Worm (Caenorhabditis elegans) whole organism, L3 larva: Measurements from ENCODE around the gene Y67H2A.10.

ENCODE experiments used
- ceh-82 ChIP-seq: fragments of 150-350 bp; optimal IDR thresholded peaks from 2 replicates; lab custom pipeline; 2014; ENCODE audit warnings: missing biosample characterization, missing genetic modification characterization
- elt-3 ChIP-seq, 3 experiments: fragments of 150-350 bp in 1 of 3; sonication (generic microtip) in 2 of 3; optimal IDR thresholded peaks; 2 replicates in 2 of 3; 4 replicates in 1 of 3; lab custom pipeline; 2014 to 2017; ENCODE audit warnings: missing biosample characterization in 3 of 3, missing genetic modification characterization in 3 of 3
- eor-1 ChIP-seq, 2 experiments: fragments of 150-350 bp; optimal IDR thresholded peaks; 2 replicates each; lab custom pipeline; 2014 to 2018; ENCODE audit warnings: missing biosample characterization in 2 of 2, missing genetic modification characterization in 2 of 2
- mdl-1 ChIP-seq: fragments of 150-350 bp; optimal IDR thresholded peaks from 2 replicates; lab custom pipeline; 2014; ENCODE audit warnings: missing biosample characterization, missing genetic modification characterization
- nhr-237 ChIP-seq: fragments of 150-350 bp; optimal IDR thresholded peaks from 2 replicates; lab custom pipeline; 2014; ENCODE audit warnings: missing biosample characterization, missing genetic modification characterization
- nhr-28 ChIP-seq: fragments of 150-350 bp; optimal IDR thresholded peaks from 2 replicates; lab custom pipeline; 2014; ENCODE audit warnings: missing biosample characterization, missing genetic modification characterization
- nhr-76 ChIP-seq: fragments of 150-350 bp; sonication (generic microtip); optimal IDR thresholded peaks from 5 replicates; lab custom pipeline; 2014; ENCODE audit warnings: missing biosample characterization, missing genetic modification characterization
- pha-4 ChIP-seq: fragments of 150-350 bp; optimal IDR thresholded peaks from 2 replicates; lab custom pipeline; 2014; ENCODE audit warnings: missing biosample characterization, missing genetic modification reagents, missing genetic modification characterization
- pqm-1 ChIP-seq: fragments of 150-350 bp; optimal IDR thresholded peaks from 2 replicates; lab custom pipeline; 2017; ENCODE audit warnings: missing biosample characterization, missing genetic modification characterization, inconsistent platforms
- skn-1 ChIP-seq: fragments of 150-350 bp; optimal IDR thresholded peaks from 2 replicates; lab custom pipeline; 2014; ENCODE audit warnings: missing biosample characterization, missing genetic modification characterization
- snpc-4 ChIP-seq: fragments of 150-350 bp; optimal IDR thresholded peaks from 2 replicates; lab custom pipeline; 2014; ENCODE audit warnings: missing biosample characterization, missing genetic modification characterization
- unc-39 ChIP-seq: sonication (generic microtip); optimal IDR thresholded peaks from 4 replicates; lab custom pipeline; 2017; ENCODE audit warnings: missing biosample characterization, missing genetic modification characterization

DNA sequence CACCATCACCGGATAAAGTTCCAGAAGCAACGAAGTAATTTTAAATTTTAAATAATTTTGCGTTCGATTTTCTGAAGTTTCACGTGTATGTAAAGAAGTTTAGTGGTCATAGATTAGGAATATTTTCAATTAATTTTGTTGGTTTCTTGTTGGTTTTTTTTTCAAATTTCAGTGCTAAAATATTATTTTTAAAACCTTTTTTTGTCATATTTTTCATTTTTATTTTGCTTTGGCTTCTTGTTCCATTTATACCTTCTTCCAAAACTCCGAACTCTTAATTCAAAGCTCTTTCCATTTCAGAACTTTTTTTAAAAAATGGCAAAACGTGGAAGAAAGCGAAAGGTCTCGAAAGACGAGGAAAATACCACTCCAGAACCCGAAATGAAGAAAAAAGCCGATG, 42.3 kb downstream of the Y67H2A.10 start, which contains the start of gene JC8.7:
- TF ChIP-seq elt-3 (tag; optimal IDR thresholded peaks at IDR 0.05; lab: Kevin White, UChicago) = no peak
- TF ChIP-seq nhr-76 (tag; lab: Kevin White, UChicago) = no peak
- no peak for TF ChIP-seq unc-39 (tag; lab: Kevin White, UChicago)
- no peak for TF ChIP-seq eor-1 (tag; optimal IDR thresholded peaks at IDR 0.05; lab: Kevin White, UChicago)
- TF ChIP-seq nhr-28 (tag; lab: Kevin White, UChicago) = no peak
- no peak for TF ChIP-seq mdl-1 (tag; lab: Kevin White, UChicago)
- TF ChIP-seq skn-1 (tag; lab: Kevin White, UChicago) = no peak
- no peak for TF ChIP-seq snpc-4 (tag; lab: Kevin White, UChicago)
- TF ChIP-seq ceh-82 = no peak
- TF ChIP-seq nhr-237 (tag; lab: Kevin White, UChicago) = no peak
- no peak for TF ChIP-seq pha-4 (tag; lab: Kevin White, UChicago)
- no peak for TF ChIP-seq pqm-1 (tag; lab: Kevin White, UChicago)
